Worm (Caenorhabditis elegans) whole organism, young adult: ENCODE data around the gene srx-9.

Experiments
- F39B2.1 ChIP-seq: fragments of 200-800 bp; sonication (Bioruptor generic); IDR thresholded peaks from 2 replicates; pipeline ENCODE4 v1.3.6; 2022; ENCODE audit warnings: missing genetic modification reagents, missing genetic modification characterization, missing compliant biosample characterization
- F55B11.4 ChIP-seq: sonication (generic microtip); optimal IDR thresholded peaks from 2 replicates; lab custom pipeline; 2016; ENCODE audit warnings: missing compliant biosample characterization, missing genetic modification characterization, borderline replicate concordance; ENCODE audit not compliant: insufficient read depth
- F57A8.1 ChIP-seq: fragments of 200-800 bp; sonication (Bioruptor generic); optimal IDR thresholded peaks from 2 replicates; lab custom pipeline; 2018; ENCODE audit warnings: mild to moderate bottlenecking, missing genetic modification characterization, moderate library complexity, missing compliant biosample characterization
- attf-6 ChIP-seq: fragments of 200-800 bp; sonication (Bioruptor generic); IDR thresholded peaks from 2 replicates; pipeline ENCODE4 v1.3.6; 2022; ENCODE audit warnings: missing genetic modification reagents, missing genetic modification characterization, missing compliant biosample characterization
- dpl-1 ChIP-seq: fragments of 150-350 bp; optimal IDR thresholded peaks from 2 replicates; lab custom pipeline; 2014; ENCODE audit warnings: missing biosample characterization, missing genetic modification reagents, missing genetic modification characterization
- ets-4 ChIP-seq: fragments of 200-800 bp; sonication (Bioruptor generic); optimal IDR thresholded peaks from 2 replicates; lab custom pipeline; 2018; ENCODE audit warnings: mild to moderate bottlenecking, missing genetic modification characterization, missing compliant biosample characterization
- lsy-27 ChIP-seq: sonication (generic microtip); optimal IDR thresholded peaks from 2 replicates; lab custom pipeline; 2017; ENCODE audit warnings: missing genetic modification characterization, mild to moderate bottlenecking, missing compliant biosample characterization, antibody characterized with exemption, missing genotype, borderline replicate concordance; ENCODE audit not compliant: insufficient read depth
- mcd-1 ChIP-seq: fragments of 200-800 bp; sonication (Bioruptor generic); IDR thresholded peaks from 2 replicates; pipeline ENCODE4 v1.3.6; 2022; ENCODE audit warnings: missing genetic modification reagents, missing genetic modification characterization, missing compliant biosample characterization
- nfya-1 ChIP-seq: sonication (generic microtip); optimal IDR thresholded peaks from 2 replicates; lab custom pipeline; 2017; ENCODE audit warnings: antibody characterized with exemption, missing compliant biosample characterization, missing genetic modification characterization, borderline replicate concordance; ENCODE audit not compliant: insufficient read depth
- rpc-1 ChIP-seq, 2 experiments: fragments of 150-350 bp in 1 of 2; sonication (generic microtip) in 1 of 2; optimal IDR thresholded peaks; 2 replicates each; lab custom pipeline; 2014 to 2018; ENCODE audit warnings: missing biosample characterization in 1 of 2, missing genetic modification characterization in 1 of 2, missing genetic modification reagents in 1 of 2, missing genotype in 1 of 2
- sdz-38 ChIP-seq: sonication (generic microtip); optimal IDR thresholded peaks from 2 replicates; lab custom pipeline; 2016; ENCODE audit warnings: missing genotype, missing genetic modification characterization, missing compliant biosample characterization
- xnd-1 ChIP-seq: sonication (generic microtip); optimal IDR thresholded peaks from 2 replicates; lab custom pipeline; 2016; ENCODE audit warnings: missing genotype, missing genetic modification reagents, missing genetic modification characterization, missing compliant biosample characterization
- ztf-18 ChIP-seq: sonication (generic microtip); optimal IDR thresholded peaks from 2 replicates; lab custom pipeline; 2016; ENCODE audit warnings: missing genotype, mild to moderate bottlenecking, missing genetic modification characterization, missing compliant biosample characterization

- TF ChIP-seq dpl-1 (no peak), mcd-1 (GFP tag; lab: Robert Waterston, UW) (no peak), ztf-18 (no peak), nfya-1 (tag; lab: Kevin White, UChicago) (no peak), ets-4 (no peak), lsy-27 (tag; lab: Kevin White, UChicago) (no peak), F39B2.1 (GFP tag; lab: Robert Waterston, UW) (no peak), sdz-38 (no peak), xnd-1 (tag; lab: Kevin White, UChicago) (no peak), F55B11.4 (no peak), attf-6 (GFP tag; lab: Robert Waterston, UW) (no peak), rpc-1 (optimal IDR thresholded peaks at IDR 0.05; lab: Kevin White, UChicago) (no peak), rpc-1 (tag; optimal IDR thresholded peaks at IDR 0.05; lab: Kevin White, UChicago) (no peak), F57A8.1 (GFP tag; lab: Kevin White, UChicago) (no peak)
These were observed 5.3 kb upstream of the srx-9 start, which contains the start of gene srx-60 for ce11 chrV:7400588-7400987.
